Worm (Caenorhabditis elegans) whole organism, young adult: ENCODE data around the gene rbm-26.
A peak's percentile ranks its signal among the peaks of the same experiment; 100 is the strongest.

Source experiments
- B0035.1 ChIP-seq: sonication (generic microtip); optimal IDR thresholded peaks from 2 replicates; lab custom pipeline; 2016; ENCODE audit warnings: missing genetic modification characterization, mild to moderate bottlenecking, missing compliant biosample characterization, missing genotype, missing genetic modification reagents
- B0261.1 ChIP-seq: sonication (generic microtip); optimal IDR thresholded peaks from 2 replicates; lab custom pipeline; 2016; ENCODE audit warnings: mild to moderate bottlenecking, missing genetic modification characterization, moderate library complexity, missing compliant biosample characterization
- F10E7.11 ChIP-seq: sonication (generic microtip); optimal IDR thresholded peaks from 2 replicates; lab custom pipeline; 2017; ENCODE audit warnings: mild to moderate bottlenecking, missing genetic modification characterization, moderate library complexity, missing compliant biosample characterization
- F33H1.4 ChIP-seq: fragments of 200-800 bp; sonication (Bioruptor generic); IDR thresholded peaks from 2 replicates; pipeline ENCODE4 v1.3.6; 2022; ENCODE audit warnings: missing genetic modification reagents, missing genetic modification characterization, missing compliant biosample characterization
- F37B4.10 ChIP-seq: fragments of 200-800 bp; sonication (Bioruptor generic); IDR thresholded peaks from 2 replicates; pipeline ENCODE4 v1.3.6; 2022; ENCODE audit warnings: missing genetic modification characterization, missing compliant biosample characterization
- F55B11.4 ChIP-seq: sonication (generic microtip); optimal IDR thresholded peaks from 2 replicates; lab custom pipeline; 2016; ENCODE audit warnings: missing compliant biosample characterization, missing genetic modification characterization, borderline replicate concordance; ENCODE audit not compliant: insufficient read depth
- F57C9.4 ChIP-seq: sonication (generic microtip); optimal IDR thresholded peaks from 2 replicates; lab custom pipeline; 2017; ENCODE audit warnings: mild to moderate bottlenecking, missing genetic modification characterization, missing compliant biosample characterization
- T07F8.4 ChIP-seq: sonication (generic microtip); optimal IDR thresholded peaks from 2 replicates; lab custom pipeline; 2016; ENCODE audit warnings: mild to moderate bottlenecking, missing genetic modification characterization, moderate library complexity, missing compliant biosample characterization
- T26A5.8 ChIP-seq: sonication (generic microtip); optimal IDR thresholded peaks from 2 replicates; lab custom pipeline; 2016; ENCODE audit warnings: missing genetic modification characterization, missing compliant biosample characterization
- Y53G8AR.9 ChIP-seq: fragments of 200-800 bp; sonication (Bioruptor generic); conservative IDR thresholded peaks from 2 replicates; pipeline ENCODE4 v1.3.6; 2022; ENCODE audit warnings: missing genetic modification reagents, missing genetic modification characterization, missing compliant biosample characterization
- Y56A3A.18 ChIP-seq: fragments of 200-800 bp; sonication (Bioruptor generic); IDR thresholded peaks from 2 replicates; pipeline ENCODE4 v1.3.6; 2022; ENCODE audit warnings: missing genetic modification reagents, missing genetic modification characterization, missing compliant biosample characterization
- Y67H2A.10 ChIP-seq: fragments of 200-800 bp; sonication (Bioruptor generic); conservative IDR thresholded peaks from 2 replicates; pipeline ENCODE4 v1.3.6; 2022; ENCODE audit warnings: missing genetic modification reagents, missing genetic modification characterization, missing compliant biosample characterization
- Y95B8A.8 ChIP-seq: fragments of 200-800 bp; sonication (Bioruptor generic); IDR thresholded peaks from 2 replicates; pipeline ENCODE4 v1.3.6; 2022; ENCODE audit warnings: missing genetic modification reagents, missing genetic modification characterization, missing compliant biosample characterization
- ama-1 ChIP-seq, 3 experiments: fragments of 150-350 bp in 1 of 3; sonication (generic microtip) in 2 of 3; optimal IDR thresholded peaks; 2 replicates each; lab custom pipeline; 2014 to 2018; ENCODE audit warnings: missing biosample characterization in 2 of 3, missing genetic modification characterization in 2 of 3, missing genetic modification reagents in 2 of 3
- atf-7 ChIP-seq: sonication (generic microtip); optimal IDR thresholded peaks from 2 replicates; lab custom pipeline; 2017; ENCODE audit warnings: mild to moderate bottlenecking, missing genetic modification characterization, missing compliant biosample characterization
- bed-1 ChIP-seq: fragments of 200-800 bp; sonication (Bioruptor generic); IDR thresholded peaks from 2 replicates; pipeline ENCODE4 v1.3.6; 2022; ENCODE audit warnings: missing genetic modification reagents, missing genetic modification characterization, missing compliant biosample characterization
- ceh-27 ChIP-seq: fragments of 200-800 bp; sonication (Bioruptor generic); optimal IDR thresholded peaks from 2 replicates; lab custom pipeline; 2018; ENCODE audit warnings: mild to moderate bottlenecking, missing genetic modification characterization, moderate library complexity, missing compliant biosample characterization
- dpff-1 ChIP-seq: sonication (generic microtip); optimal IDR thresholded peaks from 2 replicates; lab custom pipeline; 2017; ENCODE audit warnings: mild to moderate bottlenecking, missing genetic modification characterization, missing compliant biosample characterization
- dpl-1 ChIP-seq: fragments of 150-350 bp; optimal IDR thresholded peaks from 2 replicates; lab custom pipeline; 2014; ENCODE audit warnings: missing biosample characterization, missing genetic modification reagents, missing genetic modification characterization
- egl-44 ChIP-seq: fragments of 200-800 bp; sonication (Bioruptor generic); IDR thresholded peaks from 2 replicates; pipeline ENCODE4 v1.3.6; 2022; ENCODE audit warnings: missing genetic modification reagents, missing genetic modification characterization, missing compliant biosample characterization
- fkh-3 ChIP-seq: sonication (generic microtip); optimal IDR thresholded peaks from 2 replicates; lab custom pipeline; 2016; ENCODE audit warnings: mild to moderate bottlenecking, missing genetic modification characterization, missing compliant biosample characterization
- gei-17 ChIP-seq: fragments of 200-800 bp; sonication (Bioruptor generic); optimal IDR thresholded peaks from 2 replicates; lab custom pipeline; 2018; ENCODE audit warnings: mild to moderate bottlenecking, missing genetic modification characterization, missing compliant biosample characterization
- him-1 ChIP-seq: sonication (generic microtip); optimal IDR thresholded peaks from 2 replicates; lab custom pipeline; 2016; ENCODE audit warnings: missing genotype, missing genetic modification reagents, missing genetic modification characterization, missing compliant biosample characterization
- hlh-12 ChIP-seq: sonication (generic microtip); optimal IDR thresholded peaks from 2 replicates; lab custom pipeline; 2016; ENCODE audit warnings: missing genetic modification characterization, missing compliant biosample characterization
- hlh-26 ChIP-seq: fragments of 200-800 bp; sonication (Bioruptor generic); conservative IDR thresholded peaks from 2 replicates; pipeline ENCODE4 v1.3.6; 2022; ENCODE audit warnings: missing genetic modification reagents, missing genetic modification characterization, missing compliant biosample characterization
- hmg-1.2 ChIP-seq: fragments of 200-800 bp; sonication (Bioruptor generic); IDR thresholded peaks from 2 replicates; pipeline ENCODE4 v1.3.6; 2022; ENCODE audit warnings: missing genetic modification reagents, missing genetic modification characterization, missing compliant biosample characterization
- let-607 ChIP-seq, 2 experiments: fragments of 200-800 bp in 1 of 2; sonication (Bioruptor generic) in 1 of 2; sonication (generic microtip) in 1 of 2; optimal IDR thresholded peaks; 2 replicates each; lab custom pipeline; 2016 to 2018; ENCODE audit warnings: mild to moderate bottlenecking in 2 of 2, missing compliant biosample characterization in 2 of 2, missing genetic modification characterization in 2 of 2, moderate library complexity in 2 of 2, missing genotype in 1 of 2
- lin-40 ChIP-seq: sonication (generic microtip); optimal IDR thresholded peaks from 2 replicates; lab custom pipeline; 2016; ENCODE audit warnings: missing genetic modification characterization, mild to moderate bottlenecking, missing compliant biosample characterization, missing genotype, missing genetic modification reagents
- lir-1 ChIP-seq: fragments of 200-800 bp; sonication (Bioruptor generic); conservative IDR thresholded peaks from 2 replicates; pipeline ENCODE4 v1.3.6; 2022; ENCODE audit warnings: missing genetic modification reagents, missing genetic modification characterization, missing compliant biosample characterization
- madf-6 ChIP-seq: fragments of 200-800 bp; sonication (Bioruptor generic); IDR thresholded peaks from 2 replicates; pipeline ENCODE4 v1.3.6; 2022; ENCODE audit warnings: missing genetic modification reagents, missing genetic modification characterization, missing compliant biosample characterization
- madf-8 ChIP-seq: fragments of 200-800 bp; sonication (Bioruptor generic); conservative IDR thresholded peaks from 2 replicates; pipeline ENCODE4 v1.3.6; 2022; ENCODE audit warnings: missing genetic modification reagents, missing genetic modification characterization, missing compliant biosample characterization
- mel-28 ChIP-seq: sonication (generic microtip); optimal IDR thresholded peaks from 2 replicates; lab custom pipeline; 2016; ENCODE audit warnings: borderline replicate concordance, mild to moderate bottlenecking, missing genetic modification characterization, missing compliant biosample characterization
- mes-4 ChIP-seq: sonication (generic microtip); optimal IDR thresholded peaks from 2 replicates; lab custom pipeline; 2016; ENCODE audit warnings: missing genotype, missing genetic modification characterization, missing compliant biosample characterization
- mxl-1 ChIP-seq: sonication (generic microtip); optimal IDR thresholded peaks from 2 replicates; lab custom pipeline; 2016; ENCODE audit warnings: missing genetic modification characterization, missing compliant biosample characterization
- nfya-1 ChIP-seq: sonication (generic microtip); optimal IDR thresholded peaks from 2 replicates; lab custom pipeline; 2017; ENCODE audit warnings: antibody characterized with exemption, missing compliant biosample characterization, missing genetic modification characterization, borderline replicate concordance; ENCODE audit not compliant: insufficient read depth
- nfya-2 ChIP-seq: fragments of 200-800 bp; sonication (Bioruptor generic); IDR thresholded peaks from 2 replicates; pipeline ENCODE4 v1.3.6; 2022; ENCODE audit warnings: missing genetic modification reagents, missing genetic modification characterization, missing compliant biosample characterization
- nhr-179 ChIP-seq: sonication (generic microtip); optimal IDR thresholded peaks from 2 replicates; lab custom pipeline; 2016; ENCODE audit warnings: mild to moderate bottlenecking, missing genetic modification characterization, missing compliant biosample characterization
- pbrm-1 ChIP-seq: fragments of 200-800 bp; sonication (Bioruptor generic); IDR thresholded peaks from 2 replicates; pipeline ENCODE4 v1.3.6; 2022; ENCODE audit warnings: missing genetic modification reagents, missing genetic modification characterization, missing compliant biosample characterization
- rcor-1 ChIP-seq: fragments of 200-800 bp; sonication (Bioruptor generic); IDR thresholded peaks from 2 replicates; pipeline ENCODE4 v1.3.6; 2022; ENCODE audit warnings: missing genetic modification reagents, missing genetic modification characterization, missing compliant biosample characterization
- repo-1 ChIP-seq: sonication (generic microtip); optimal IDR thresholded peaks from 2 replicates; lab custom pipeline; 2017; ENCODE audit warnings: mild to moderate bottlenecking, missing genetic modification characterization, missing compliant biosample characterization
- somi-1 ChIP-seq: fragments of 200-800 bp; sonication (Bioruptor generic); optimal IDR thresholded peaks from 2 replicates; lab custom pipeline; 2018; ENCODE audit warnings: mild to moderate bottlenecking, missing genetic modification characterization, missing compliant biosample characterization
- sptf-2 ChIP-seq: fragments of 200-800 bp; sonication (Bioruptor generic); optimal IDR thresholded peaks from 2 replicates; lab custom pipeline; 2018; ENCODE audit warnings: mild to moderate bottlenecking, missing genetic modification characterization, missing compliant biosample characterization
- tbx-9 ChIP-seq: sonication (generic microtip); optimal IDR thresholded peaks from 2 replicates; lab custom pipeline; 2016; ENCODE audit warnings: borderline replicate concordance, missing genetic modification characterization, inconsistent platforms, missing compliant biosample characterization
- unc-130 ChIP-seq: sonication (generic microtip); optimal IDR thresholded peaks from 2 replicates; lab custom pipeline; 2016; ENCODE audit warnings: missing genetic modification reagents, missing genetic modification characterization, missing compliant biosample characterization
- unc-62 ChIP-seq: fragments of 150-350 bp; optimal IDR thresholded peaks from 2 replicates; lab custom pipeline; 2014; ENCODE audit warnings: missing biosample characterization, missing genetic modification reagents, missing genetic modification characterization
- ztf-25 ChIP-seq: fragments of 200-800 bp; sonication (Bioruptor generic); IDR thresholded peaks from 2 replicates; pipeline ENCODE4 v1.3.6; 2022; ENCODE audit warnings: missing genetic modification reagents, missing genetic modification characterization, missing compliant biosample characterization
- ztf-26 ChIP-seq: sonication (generic microtip); optimal IDR thresholded peaks from 2 replicates; lab custom pipeline; 2017; ENCODE audit warnings: missing genetic modification characterization, missing compliant biosample characterization
- ztf-28 ChIP-seq: fragments of 200-800 bp; sonication (Bioruptor generic); IDR thresholded peaks from 2 replicates; pipeline ENCODE4 v1.3.6; 2022; ENCODE audit warnings: missing genetic modification reagents, missing genetic modification characterization, missing compliant biosample characterization
- ztf-3 ChIP-seq: fragments of 200-800 bp; sonication (Bioruptor generic); optimal IDR thresholded peaks from 2 replicates; lab custom pipeline; 2018; ENCODE audit warnings: mild to moderate bottlenecking, missing genetic modification characterization, missing compliant biosample characterization

The rbm-26 gene

DNA sequence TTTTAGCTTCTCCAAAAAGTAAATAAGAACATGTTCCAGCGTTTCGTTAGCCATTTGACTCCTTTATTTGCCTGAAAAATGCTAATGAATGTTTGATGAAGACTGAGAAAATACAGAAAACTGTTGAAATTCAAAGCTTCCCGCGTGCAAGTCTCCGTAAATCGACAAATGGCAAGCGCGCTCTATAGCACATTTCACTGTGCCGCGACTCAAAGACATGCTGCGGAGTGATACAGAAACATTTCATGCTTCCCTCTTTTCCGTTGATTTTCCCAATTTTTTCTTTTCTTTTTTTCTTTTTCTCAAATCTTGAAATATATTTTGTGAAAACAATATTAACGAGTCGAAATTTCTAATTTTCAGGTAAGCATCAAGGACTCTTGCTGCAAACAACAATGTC is 32.4 kb upstream of the rbm-26 start, which contains the start of the genes ska-3 and rps-12 (continued):
- no peak for TF ChIP-seq F57C9.4 (tag; lab: Kevin White, UChicago)
- TF ChIP-seq T26A5.8: no peak
- no peak for TF ChIP-seq nfya-1 (tag; lab: Kevin White, UChicago)
- no peak for TF ChIP-seq hlh-12 (tag; lab: Kevin White, UChicago)
- TF ChIP-seq him-1: peak; percentile 84
- TF ChIP-seq bed-1 (GFP tag; lab: Robert Waterston, UW): no peak
- TF ChIP-seq nhr-179: no peak
- peak; percentile 4 for TF ChIP-seq unc-62 (GFP tag; lab: Kevin White, UChicago)
- TF ChIP-seq ztf-3 (GFP tag; lab: Kevin White, UChicago): peak; percentile 22
- TF ChIP-seq Y56A3A.18 (GFP tag; lab: Robert Waterston, UW): peak; percentile 51; the same call in 1 of the 2 replicates
- peak; percentile 79 for TF ChIP-seq gei-17
- peak; percentile 93 for TF ChIP-seq F33H1.4
- no peak for TF ChIP-seq F55B11.4 (tag; lab: Kevin White, UChicago)
- TF ChIP-seq egl-44 (GFP tag; lab: Robert Waterston, UW): no peak
- peak; percentile 98 for TF ChIP-seq Y53G8AR.9 (GFP tag; lab: Robert Waterston, UW)
- peak; percentile 92 for TF ChIP-seq dpl-1
- TF ChIP-seq ztf-28: peak; percentile 52; the same call in 1 of the 2 replicates
- TF ChIP-seq let-607 (tag; optimal IDR thresholded peaks at IDR 0.05; lab: Kevin White, UChicago): peak; percentile 75 to 89
- TF ChIP-seq Y95B8A.8 (GFP tag; lab: Robert Waterston, UW): peak; percentile 83
- TF ChIP-seq mes-4 (tag; lab: Kevin White, UChicago): no peak
- no peak for TF ChIP-seq T07F8.4
- peak; percentile 77 for TF ChIP-seq madf-8 (GFP tag; lab: Robert Waterston, UW)
- no peak for TF ChIP-seq fkh-3 (tag; lab: Kevin White, UChicago)
- peak; percentile 94 for TF ChIP-seq ceh-27
- TF ChIP-seq mel-28 (tag; lab: Kevin White, UChicago): no peak
- peak; percentile 95 for TF ChIP-seq hmg-1.2 (GFP tag; lab: Robert Waterston, UW)
- TF ChIP-seq F10E7.11 (tag; lab: Kevin White, UChicago): no peak
- peak; percentile 96 for TF ChIP-seq rcor-1 (GFP tag; lab: Robert Waterston, UW)
- TF ChIP-seq F37B4.10 (GFP tag; lab: Robert Waterston, UW): no peak
- peak; percentile 7 for TF ChIP-seq ama-1 (optimal IDR thresholded peaks at IDR 0.05; lab: Kevin White, UChicago)
- TF ChIP-seq ama-1 (GFP tag; optimal IDR thresholded peaks at IDR 0.05; lab: Kevin White, UChicago): no peak
- peak; percentile 85 for TF ChIP-seq somi-1
- peak; percentile 90 for TF ChIP-seq repo-1
- TF ChIP-seq nfya-2 (GFP tag; lab: Robert Waterston, UW): no peak
- TF ChIP-seq B0035.1 (tag; lab: Kevin White, UChicago): peak; percentile 43
- TF ChIP-seq ztf-26 (tag; lab: Kevin White, UChicago): peak; percentile 95
- TF ChIP-seq ztf-25 (GFP tag; lab: Robert Waterston, UW): no peak
- TF ChIP-seq dpff-1 (tag; lab: Kevin White, UChicago): no peak
- no peak for TF ChIP-seq sptf-2 (GFP tag; lab: Kevin White, UChicago)
- peak; percentile 95 for TF ChIP-seq lir-1 (GFP tag; lab: Robert Waterston, UW)
- TF ChIP-seq B0261.1 (tag; lab: Kevin White, UChicago): peak; percentile 16
- no peak for TF ChIP-seq tbx-9 (tag; lab: Kevin White, UChicago)
- peak; percentile 86 for TF ChIP-seq atf-7 (tag; lab: Kevin White, UChicago)
- TF ChIP-seq unc-130 (GFP tag; lab: Kevin White, UChicago): peak; percentile 70
- no peak for TF ChIP-seq mxl-1
- TF ChIP-seq Y67H2A.10 (GFP tag; lab: Robert Waterston, UW): peak; percentile 82
- no peak for TF ChIP-seq hlh-26 (GFP tag; lab: Robert Waterston, UW)
- TF ChIP-seq lin-40: peak; percentile 97
- peak; percentile 96 for TF ChIP-seq pbrm-1 (GFP tag; lab: Robert Waterston, UW)
- peak; percentile 95 for TF ChIP-seq madf-6 (GFP tag; lab: Robert Waterston, UW)
